Fruit fly (Drosophila melanogaster): ENCODE measurements around the gene CG7985.

DNA sequence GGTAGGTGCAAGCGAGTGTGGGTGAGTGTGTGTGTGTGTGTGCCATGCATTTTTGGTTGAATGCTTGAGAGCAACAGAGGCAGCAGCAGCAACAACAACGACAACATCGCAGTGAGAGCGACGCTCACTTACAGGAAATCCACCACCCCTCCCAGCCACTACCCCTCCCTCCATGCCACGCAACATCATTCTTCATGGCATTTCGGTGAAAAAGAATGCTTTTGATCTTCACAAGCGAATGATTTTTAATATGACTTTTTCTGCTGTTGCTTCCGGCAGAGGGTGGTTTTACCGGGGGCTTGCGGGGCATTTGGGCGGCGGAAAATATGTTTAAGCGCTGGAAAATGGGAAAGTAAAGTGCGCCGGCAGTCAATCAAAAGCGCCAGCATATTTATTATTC lies 61.9 kb downstream of the CG7985 start:
- TF ChIP-seq CG11294 (GFP tag; IDR thresholded peaks at IDR 0.05): no peak
- no peak for TF ChIP-seq CG7368 (GFP tag; optimal IDR thresholded peaks at IDR 0.05)
- TF ChIP-seq Met (GFP tag; optimal IDR thresholded peaks at IDR 0.05): no peak
- no peak for TF ChIP-seq lz (GFP tag; optimal IDR thresholded peaks at IDR 0.05)
- TF ChIP-seq Blimp-1 (GFP tag; optimal IDR thresholded peaks at IDR 0.05): no peak

All from whole organism, prepupa.